Fruit fly (Drosophila melanogaster): Measurements from ENCODE around the gene CG9121.

dm6 chr2L:5063936-5064335 lies 13.1 kb upstream of the CG9121 start:
- TF ChIP-seq Dll (optimal IDR thresholded peaks at IDR 0.05) (no peak), pan (optimal IDR thresholded peaks at IDR 0.05) (no peak), CG8478 (optimal IDR thresholded peaks at IDR 0.05) (no peak)

Data from whole organism.